1 fruit fly cellular context compared by ENCODE assay signal in genomic region chr3L:13480241-13480627, dm6.
TF ChIP-seq lines count a peak whose summit lies in the region.

No protein-coding gene starts in this region.

TF ChIP-seq in whole organism, embryonic, 481 proteins besides CTCF, POLR2A, EP300 and RAD21 (continued from another document):
- TF ChIP-seq luna (GFP tag; optimal IDR thresholded peaks at IDR 0.05; lab: Kevin White, UChicago), result no peak
